Fruit fly (Drosophila melanogaster) whole organism, pupa: ENCODE results near the gene sad.
A peak's percentile ranks its signal among the peaks of the same experiment; 100 is the strongest.

Source experiments
- CG10348 ChIP-seq: fragments of 200-800 bp; sonication (Bioruptor generic); IDR thresholded peaks from 2 replicates; pipeline ENCODE4 v1.3.6; 2022; ENCODE audit warnings: missing biosample characterization, missing genetic modification characterization
- CG12605 ChIP-seq: fragments of 200-800 bp; sonication (Bioruptor generic); IDR thresholded peaks from 2 replicates; pipeline ENCODE4 v1.3.6; 2022; ENCODE audit warnings: missing biosample characterization, missing genetic modification characterization
- CG13204 ChIP-seq: fragments of 200-800 bp; sonication (Bioruptor generic); optimal IDR thresholded peaks from 2 replicates; lab custom pipeline; 2018; ENCODE audit warnings: missing biosample characterization, mild to moderate bottlenecking, missing genetic modification characterization, moderate library complexity
- CG14655 ChIP-seq: fragments of 200-800 bp; sonication (Bioruptor generic); optimal IDR thresholded peaks from 3 replicates; lab custom pipeline; 2017; ENCODE audit warnings: mild to moderate bottlenecking, missing biosample characterization, missing genetic modification reagents, missing genetic modification characterization
- CG15710 ChIP-seq: fragments of 200-800 bp; sonication (Bioruptor generic); optimal IDR thresholded peaks from 2 replicates; lab custom pipeline; 2018; ENCODE audit warnings: missing biosample characterization, mild to moderate bottlenecking, missing genetic modification characterization, moderate library complexity
- CG17806 ChIP-seq: fragments of 200-800 bp; sonication (Bioruptor generic); optimal IDR thresholded peaks from 2 replicates; lab custom pipeline; 2018; ENCODE audit warnings: missing biosample characterization, mild to moderate bottlenecking, missing genetic modification characterization, moderate library complexity
- CG32121 ChIP-seq: fragments of 200-800 bp; sonication (Bioruptor generic); IDR thresholded peaks from 2 replicates; pipeline ENCODE4 v1.3.6; 2022; ENCODE audit warnings: missing biosample characterization, missing genetic modification characterization
- CG34367 ChIP-seq: fragments of 200-800 bp; sonication (Bioruptor generic); optimal IDR thresholded peaks from 2 replicates; lab custom pipeline; 2018; ENCODE audit warnings: missing biosample characterization, mild to moderate bottlenecking, missing genetic modification characterization
- CG4496 ChIP-seq: fragments of 200-800 bp; sonication (Bioruptor generic); IDR thresholded peaks from 3 replicates; pipeline ENCODE4 v1.3.6; 2022; ENCODE audit warnings: missing biosample characterization, missing genetic modification characterization
- CG8159 ChIP-seq: fragments of 200-800 bp; sonication (Bioruptor generic); optimal IDR thresholded peaks from 3 replicates; lab custom pipeline; 2018; ENCODE audit warnings: missing biosample characterization, mild to moderate bottlenecking, missing genetic modification characterization, moderate library complexity
- CG8301 ChIP-seq: fragments of 200-800 bp; sonication (Bioruptor generic); optimal IDR thresholded peaks from 2 replicates; lab custom pipeline; 2018; ENCODE audit warnings: missing biosample characterization, mild to moderate bottlenecking, missing genetic modification characterization
- CG9948 ChIP-seq: fragments of 200-800 bp; sonication (Bioruptor generic); optimal IDR thresholded peaks from 2 replicates; lab custom pipeline; 2018; ENCODE audit warnings: missing biosample characterization, mild to moderate bottlenecking, missing genetic modification characterization, moderate library complexity
- D1 ChIP-seq: fragments of 200-800 bp; sonication (Bioruptor generic); optimal IDR thresholded peaks from 2 replicates; lab custom pipeline; 2018; ENCODE audit warnings: missing biosample characterization, mild to moderate bottlenecking, missing genetic modification characterization, moderate library complexity
- EcR ChIP-seq: fragments of 200-800 bp; sonication (Bioruptor generic); optimal IDR thresholded peaks from 3 replicates; lab custom pipeline; 2019; ENCODE audit warnings: missing biosample characterization, missing genetic modification characterization, mild to moderate bottlenecking, moderate library complexity, missing genetic modification reagents
- Ets98B ChIP-seq: fragments of 200-800 bp; sonication (Bioruptor generic); IDR thresholded peaks from 2 replicates; pipeline ENCODE4 v1.3.6; 2022; ENCODE audit warnings: missing biosample characterization, missing genetic modification characterization
- Pif1A ChIP-seq: fragments of 200-800 bp; sonication (Bioruptor generic); optimal IDR thresholded peaks from 3 replicates; lab custom pipeline; 2016; ENCODE audit warnings: missing biosample characterization, missing genetic modification characterization
- Pif1B ChIP-seq: fragments of 200-800 bp; sonication (Bioruptor generic); optimal IDR thresholded peaks from 3 replicates; lab custom pipeline; 2016; ENCODE audit warnings: missing biosample characterization, missing genetic modification characterization
- Snoo ChIP-seq: fragments of 200-800 bp; sonication (Bioruptor generic); optimal IDR thresholded peaks from 3 replicates; lab custom pipeline; 2017; ENCODE audit warnings: missing biosample characterization, mild to moderate bottlenecking, missing genetic modification characterization, inconsistent platforms
- fd96Ca ChIP-seq: fragments of 200-800 bp; sonication (Bioruptor generic); IDR thresholded peaks from 3 replicates; pipeline ENCODE4 v1.3.6; 2022; ENCODE audit warnings: missing biosample characterization, missing genetic modification characterization
- gl ChIP-seq: fragments of 200-800 bp; sonication (Bioruptor generic); optimal IDR thresholded peaks from 2 replicates; lab custom pipeline; 2018; ENCODE audit warnings: missing biosample characterization, mild to moderate bottlenecking, missing genetic modification characterization
- rn ChIP-seq: fragments of 200-800 bp; sonication (Bioruptor generic); IDR thresholded peaks from 2 replicates; pipeline ENCODE4 v1.3.6; 2022; ENCODE audit warnings: missing biosample characterization, missing genetic modification characterization

Gene sad

DNA sequence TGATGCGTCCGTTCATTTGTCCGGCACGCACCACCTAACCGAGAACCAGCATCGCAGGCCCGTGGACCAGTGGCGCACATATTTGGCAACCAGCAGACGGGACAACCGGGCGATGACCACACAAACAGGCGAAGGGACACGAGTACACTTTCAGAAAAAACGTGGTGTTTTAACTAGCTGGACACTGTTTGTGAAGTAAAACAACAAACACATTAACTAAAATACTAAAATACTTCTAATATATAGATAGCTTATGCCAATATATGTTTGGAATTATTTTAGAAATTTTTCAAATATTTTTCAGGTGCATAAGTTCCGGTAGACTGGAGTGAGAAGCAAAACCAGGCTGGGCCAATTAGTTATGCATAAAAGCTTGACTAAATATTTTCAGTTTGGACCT, 25.9 kb downstream of the sad start:
- no peak for TF ChIP-seq CG32121 (GFP tag; lab: Robert Waterston, UW)
- no peak for TF ChIP-seq CG17806
- TF ChIP-seq, all 21 proteins: peak for 0

DNA sequence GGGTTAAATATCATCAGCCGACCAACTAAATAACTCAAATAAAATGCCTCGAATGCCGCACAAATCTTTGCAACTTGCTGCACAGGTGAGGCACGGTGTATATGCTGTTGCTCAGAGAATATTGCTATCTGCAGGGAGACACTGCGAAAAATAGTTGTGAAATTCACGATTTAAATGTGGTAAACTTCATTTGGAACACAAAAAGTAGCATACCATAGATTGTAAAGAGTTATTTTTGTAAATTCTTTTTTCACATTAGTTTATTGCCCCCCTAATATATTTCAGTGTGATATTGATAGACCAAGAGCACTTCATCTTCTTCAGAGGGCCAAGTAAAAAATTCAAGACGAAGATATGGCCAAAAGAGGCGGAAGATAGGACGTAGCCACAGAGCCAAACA, 43.6 kb downstream of the sad start:
- TF ChIP-seq CG10348 (GFP tag; lab: Robert Waterston, UW): no peak
- TF ChIP-seq EcR: no peak
- peak; percentile 88 for TF ChIP-seq CG34367
- TF ChIP-seq CG14655 (GFP tag; lab: Kevin White, UChicago): peak; percentile 92
- TF ChIP-seq CG15710 (tag; lab: Kevin White, UChicago): peak; percentile 86
- peak; percentile 74 for TF ChIP-seq D1 (tag; lab: Kevin White, UChicago)
- peak; percentile 88 for TF ChIP-seq Pif1B (GFP tag; lab: Kevin White, UChicago)
- TF ChIP-seq fd96Ca: peak; percentile 72
- TF ChIP-seq CG8301 (tag; lab: Kevin White, UChicago): peak; percentile 89
- TF ChIP-seq Snoo: peak; percentile 27
- TF ChIP-seq rn: peak; percentile 58
- TF ChIP-seq CG32121 (GFP tag; lab: Robert Waterston, UW): peak; percentile 74
- peak; percentile 86 for TF ChIP-seq CG8159 (tag; lab: Kevin White, UChicago)
- TF ChIP-seq CG4496 (GFP tag; lab: Robert Waterston, UW): peak; percentile 91
- peak; percentile 77 for TF ChIP-seq CG12605 (GFP tag; lab: Robert Waterston, UW)
- TF ChIP-seq CG9948 (tag; lab: Kevin White, UChicago): peak; percentile 86
- TF ChIP-seq CG17806: peak; percentile 88
- peak; percentile 80 for TF ChIP-seq Ets98B
- peak; percentile 53 for TF ChIP-seq CG13204 (GFP tag; lab: Kevin White, UChicago)
- TF ChIP-seq gl: peak; percentile 56
- peak; percentile 83 for TF ChIP-seq Pif1A (GFP tag; lab: Kevin White, UChicago)
- TF ChIP-seq, all 21 proteins: peak for 19
